Fruit fly (Drosophila melanogaster) whole organism, prepupa: ENCODE results near the gene bmm.

Experiments used
- Blimp-1 ChIP-seq: fragments of 200-800 bp; sonication (Bioruptor generic); optimal IDR thresholded peaks from 3 replicates; lab custom pipeline; 2017; ENCODE audit warnings: missing biosample characterization, missing genetic modification characterization, mild to moderate bottlenecking, moderate library complexity, missing genetic modification reagents
- CG10631 ChIP-seq: fragments of 200-800 bp; sonication (Bioruptor generic); optimal IDR thresholded peaks from 2 replicates; lab custom pipeline; 2016; ENCODE audit warnings: missing biosample characterization, missing genetic modification characterization
- CG10669 ChIP-seq: fragments of 200-800 bp; sonication (Bioruptor generic); optimal IDR thresholded peaks from 3 replicates; lab custom pipeline; 2018; ENCODE audit warnings: missing biosample characterization, mild to moderate bottlenecking, missing genetic modification characterization, moderate library complexity
- CG11294 ChIP-seq: fragments of 200-800 bp; sonication (Bioruptor generic); IDR thresholded peaks from 2 replicates; pipeline ENCODE4 v1.3.6; 2022; ENCODE audit warnings: missing biosample characterization, missing genetic modification characterization
- CG11762 ChIP-seq: fragments of 200-800 bp; sonication (Bioruptor generic); optimal IDR thresholded peaks from 3 replicates; lab custom pipeline; 2016; ENCODE audit warnings: missing biosample characterization, missing genetic modification characterization; ENCODE audit not compliant: insufficient read depth
- CG11902 ChIP-seq: fragments of 200-800 bp; sonication (Bioruptor generic); optimal IDR thresholded peaks from 3 replicates; lab custom pipeline; 2016; ENCODE audit warnings: missing biosample characterization, missing genetic modification characterization
- CG1621 ChIP-seq: fragments of 200-800 bp; sonication (Bioruptor generic); optimal IDR thresholded peaks from 3 replicates; lab custom pipeline; 2018; ENCODE audit warnings: missing biosample characterization, mild to moderate bottlenecking, missing genetic modification characterization
- CG16779 ChIP-seq: fragments of 200-800 bp; sonication (Bioruptor generic); optimal IDR thresholded peaks from 3 replicates; lab custom pipeline; 2017; ENCODE audit warnings: missing biosample characterization, mild to moderate bottlenecking, missing genetic modification characterization
- CG3032 ChIP-seq: fragments of 200-800 bp; optimal IDR thresholded peaks from 2 replicates; lab custom pipeline; 2019; ENCODE audit warnings: missing biosample characterization, mild to moderate bottlenecking, missing genetic modification characterization, moderate library complexity
- CG31627 ChIP-seq: fragments of 200-800 bp; sonication (Bioruptor generic); optimal IDR thresholded peaks from 3 replicates; lab custom pipeline; 2016; ENCODE audit warnings: missing biosample characterization, missing genetic modification characterization
- CG34406 ChIP-seq: fragments of 200-800 bp; sonication (Bioruptor generic); optimal IDR thresholded peaks from 3 replicates; lab custom pipeline; 2016; ENCODE audit warnings: missing biosample characterization, missing genetic modification characterization
- CG3919 ChIP-seq: fragments of 200-800 bp; sonication (Bioruptor generic); optimal IDR thresholded peaks from 3 replicates; lab custom pipeline; 2016; ENCODE audit warnings: missing biosample characterization, missing genetic modification characterization
- CG4318 ChIP-seq: fragments of 200-800 bp; sonication (Bioruptor generic); optimal IDR thresholded peaks from 3 replicates; lab custom pipeline; 2017; ENCODE audit warnings: missing biosample characterization, mild to moderate bottlenecking, missing genetic modification characterization
- CG6163 ChIP-seq: fragments of 200-800 bp; sonication (Bioruptor generic); IDR thresholded peaks from 3 replicates; pipeline ENCODE4 v1.3.6; 2022; ENCODE audit warnings: missing biosample characterization, missing genetic modification characterization
- CG6276 ChIP-seq: fragments of 200-800 bp; sonication (Bioruptor generic); optimal IDR thresholded peaks from 2 replicates; lab custom pipeline; 2017; ENCODE audit warnings: missing biosample characterization, mild to moderate bottlenecking, missing genetic modification characterization
- CG6808 ChIP-seq: fragments of 200-800 bp; sonication (Bioruptor generic); optimal IDR thresholded peaks from 3 replicates; lab custom pipeline; 2017; ENCODE audit warnings: missing biosample characterization, missing genetic modification characterization, mild to moderate bottlenecking, moderate library complexity, missing genetic modification reagents
- CG7368 ChIP-seq: fragments of 200-800 bp; sonication (Bioruptor generic); optimal IDR thresholded peaks from 3 replicates; lab custom pipeline; 2016; ENCODE audit warnings: missing biosample characterization, missing genetic modification characterization
- CG8119 ChIP-seq: fragments of 200-800 bp; sonication (Bioruptor generic); IDR thresholded peaks from 3 replicates; pipeline ENCODE4 v1.3.6; 2022; ENCODE audit warnings: missing biosample characterization, missing genetic modification characterization
- CG8319 ChIP-seq: fragments of 200-800 bp; sonication (Bioruptor generic); optimal IDR thresholded peaks from 3 replicates; lab custom pipeline; 2016; ENCODE audit warnings: missing biosample characterization, missing genetic modification characterization
- CG8632 ChIP-seq: fragments of 200-800 bp; sonication (Bioruptor generic); optimal IDR thresholded peaks from 3 replicates; lab custom pipeline; 2016; ENCODE audit warnings: missing biosample characterization, missing genetic modification characterization
- CG9139 ChIP-seq: fragments of 200-800 bp; sonication (Bioruptor generic); optimal IDR thresholded peaks from 3 replicates; lab custom pipeline; 2017; ENCODE audit warnings: missing biosample characterization, mild to moderate bottlenecking, missing genetic modification characterization
- Eip75B ChIP-seq: fragments of 200-800 bp; sonication (Bioruptor generic); optimal IDR thresholded peaks from 3 replicates; lab custom pipeline; 2016; ENCODE audit warnings: missing biosample characterization, missing genetic modification characterization
- Eip78C ChIP-seq: fragments of 200-800 bp; sonication (Bioruptor generic); peaks from one replicate; lab custom pipeline; 2016; ENCODE audit warnings: missing biosample characterization, missing genetic modification characterization
- Eip93F ChIP-seq: fragments of 200-800 bp; sonication (Bioruptor generic); optimal IDR thresholded peaks from 2 replicates; lab custom pipeline; 2016; ENCODE audit warnings: missing biosample characterization, mild to moderate bottlenecking, missing genetic modification characterization
- Ets21C ChIP-seq: fragments of 200-800 bp; sonication (Bioruptor generic); optimal IDR thresholded peaks from 3 replicates; lab custom pipeline; 2016; ENCODE audit warnings: missing biosample characterization, missing genetic modification characterization
- Hr38 ChIP-seq: sonication (Bioruptor generic); optimal IDR thresholded peaks from 2 replicates; lab custom pipeline; 2016; ENCODE audit warnings: missing biosample characterization, missing genetic modification characterization
- Hr39 ChIP-seq: fragments of 200-800 bp; sonication (Bioruptor generic); optimal IDR thresholded peaks from 2 replicates; lab custom pipeline; 2016; ENCODE audit warnings: missing biosample characterization, missing genetic modification characterization
- Hr4 ChIP-seq: fragments of 200-800 bp; sonication (Bioruptor generic); optimal IDR thresholded peaks from 3 replicates; lab custom pipeline; 2016; ENCODE audit warnings: missing biosample characterization, missing genetic modification characterization
- Lpt ChIP-seq: fragments of 200-800 bp; sonication (Bioruptor generic); optimal IDR thresholded peaks from 3 replicates; lab custom pipeline; 2016; ENCODE audit warnings: missing biosample characterization, missing genetic modification characterization
- Met ChIP-seq: fragments of 200-800 bp; sonication (Bioruptor generic); optimal IDR thresholded peaks from 3 replicates; lab custom pipeline; 2016; ENCODE audit warnings: missing biosample characterization, missing genetic modification characterization
- OdsH ChIP-seq: fragments of 200-800 bp; sonication (Bioruptor generic); optimal IDR thresholded peaks from 3 replicates; lab custom pipeline; 2016; ENCODE audit warnings: missing biosample characterization, missing genetic modification characterization
- Sox102F ChIP-seq: fragments of 200-800 bp; sonication (Bioruptor generic); optimal IDR thresholded peaks from 2 replicates; lab custom pipeline; 2016; ENCODE audit warnings: missing biosample characterization, mild to moderate bottlenecking, missing genetic modification characterization
- Sox14 ChIP-seq: fragments of 200-800 bp; sonication (Bioruptor generic); optimal IDR thresholded peaks from 3 replicates; lab custom pipeline; 2016; ENCODE audit warnings: missing biosample characterization, missing genetic modification characterization
- Sox15 ChIP-seq: fragments of 200-800 bp; sonication (Bioruptor generic); optimal IDR thresholded peaks from 3 replicates; lab custom pipeline; 2016; ENCODE audit warnings: missing biosample characterization, missing genetic modification characterization
- achi ChIP-seq: fragments of 200-800 bp; sonication (Bioruptor generic); optimal IDR thresholded peaks from 3 replicates; lab custom pipeline; 2016; ENCODE audit warnings: missing biosample characterization, missing genetic modification characterization
- acj6 ChIP-seq: fragments of 200-800 bp; sonication (Bioruptor generic); optimal IDR thresholded peaks from 3 replicates; lab custom pipeline; 2016; ENCODE audit warnings: missing biosample characterization, missing genetic modification characterization
- cyc ChIP-seq: fragments of 200-800 bp; sonication (Bioruptor generic); optimal IDR thresholded peaks from 3 replicates; lab custom pipeline; 2016; ENCODE audit warnings: missing biosample characterization, missing genetic modification characterization
- dac ChIP-seq: fragments of 200-800 bp; sonication (Bioruptor generic); optimal IDR thresholded peaks from 2 replicates; lab custom pipeline; 2017; ENCODE audit warnings: missing biosample characterization, mild to moderate bottlenecking, missing genetic modification characterization
- dsx ChIP-seq: fragments of 200-800 bp; optimal IDR thresholded peaks from 3 replicates; lab custom pipeline; 2019; ENCODE audit warnings: missing biosample characterization, mild to moderate bottlenecking, missing genetic modification characterization, moderate library complexity; ENCODE audit not compliant: poor library complexity, severe bottlenecking
- eg ChIP-seq: fragments of 200-800 bp; sonication (Bioruptor generic); IDR thresholded peaks from 3 replicates; pipeline ENCODE4 v1.3.6; 2022; ENCODE audit warnings: missing biosample characterization, missing genetic modification characterization
- esn ChIP-seq: fragments of 200-800 bp; sonication (Bioruptor generic); optimal IDR thresholded peaks from 2 replicates; lab custom pipeline; 2016; ENCODE audit warnings: missing biosample characterization, mild to moderate bottlenecking, missing genetic modification characterization, moderate library complexity
- fd59A ChIP-seq: fragments of 200-800 bp; sonication (Bioruptor generic); optimal IDR thresholded peaks from 2 replicates; lab custom pipeline; 2017; ENCODE audit warnings: missing biosample characterization, mild to moderate bottlenecking, missing genetic modification characterization, missing genetic modification reagents
- fd85E ChIP-seq: fragments of 200-800 bp; sonication (Bioruptor generic); optimal IDR thresholded peaks from 3 replicates; lab custom pipeline; 2016; ENCODE audit warnings: missing biosample characterization, missing genetic modification characterization
- fkh ChIP-seq: fragments of 200-800 bp; sonication (Bioruptor generic); optimal IDR thresholded peaks from 3 replicates; lab custom pipeline; 2017; ENCODE audit warnings: missing biosample characterization, mild to moderate bottlenecking, missing genetic modification characterization, moderate library complexity
- lz ChIP-seq: fragments of 200-800 bp; sonication (Bioruptor generic); optimal IDR thresholded peaks from 3 replicates; lab custom pipeline; 2016; ENCODE audit warnings: missing biosample characterization, missing genetic modification characterization
- net ChIP-seq: fragments of 200-800 bp; sonication (Bioruptor generic); optimal IDR thresholded peaks from 3 replicates; lab custom pipeline; 2016; ENCODE audit warnings: missing biosample characterization, missing genetic modification characterization
- pdm3 ChIP-seq: fragments of 200-800 bp; sonication (Bioruptor generic); optimal IDR thresholded peaks from 3 replicates; lab custom pipeline; 2016; ENCODE audit warnings: missing biosample characterization, missing genetic modification characterization
- salr ChIP-seq, 2 experiments: fragments of 200-800 bp; sonication (Bioruptor generic); optimal IDR thresholded peaks; 3 replicates each; lab custom pipeline; 2016 to 2018; ENCODE audit warnings: missing biosample characterization in 2 of 2, missing genetic modification characterization in 2 of 2, mild to moderate bottlenecking in 1 of 2
- ss ChIP-seq, 2 experiments: fragments of 200-800 bp; sonication (Bioruptor generic); optimal IDR thresholded peaks; 2 replicates in 1 of 2; 3 replicates in 1 of 2; lab custom pipeline; 2017 to 2018; ENCODE audit warnings: mild to moderate bottlenecking in 2 of 2, missing biosample characterization in 2 of 2, missing genetic modification characterization in 2 of 2, moderate library complexity in 1 of 2
- svp ChIP-seq: fragments of 200-800 bp; sonication (Bioruptor generic); peaks from one replicate; lab custom pipeline; 2016; ENCODE audit warnings: missing biosample characterization, missing genetic modification characterization

bmm gene

DNA sequence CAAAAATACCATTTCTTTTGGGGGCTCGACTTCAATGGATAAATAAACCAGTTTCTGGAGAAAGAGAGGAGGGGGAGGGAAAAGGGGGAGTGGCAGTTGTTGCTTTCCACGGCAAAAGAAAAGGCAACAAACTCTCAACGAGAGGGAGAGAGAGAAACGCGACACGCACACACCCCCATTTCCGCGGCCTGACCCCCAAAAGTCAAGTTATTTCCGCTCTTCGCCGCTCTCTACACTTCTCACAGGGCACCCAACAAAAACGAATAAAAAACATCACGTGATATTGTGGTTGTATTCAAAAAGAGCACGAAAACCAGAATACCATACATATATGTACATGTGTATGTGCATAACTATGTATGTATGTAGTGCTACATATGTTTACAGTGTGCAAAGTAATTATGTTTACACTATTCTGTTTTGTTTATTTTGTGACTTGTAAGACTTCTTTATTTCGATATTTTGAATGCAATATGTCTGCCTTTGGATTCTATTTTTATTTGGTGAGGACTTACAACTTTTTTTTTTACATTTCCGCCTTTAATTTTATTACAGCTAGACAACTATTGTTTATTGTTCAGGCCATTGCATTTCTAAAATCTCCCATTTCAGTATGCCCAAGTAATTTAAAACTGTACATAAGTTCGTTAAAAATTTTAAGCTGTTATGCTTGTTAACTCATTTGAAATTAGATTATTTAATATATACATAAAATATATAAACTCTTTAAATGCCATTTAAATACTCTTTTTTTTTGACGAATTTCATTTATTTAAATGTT lies 4.9 kb downstream of the bmm start:
- TF ChIP-seq CG6163 (GFP tag; lab: Robert Waterston, UW) (peak; percentile 80), dsx (peak; percentile 68), fkh (peak; percentile 88), Lpt (GFP tag; lab: Kevin White, UChicago) (peak; percentile 82), acj6 (GFP tag; lab: Kevin White, UChicago) (peak; percentile 63), CG34406 (GFP tag; lab: Kevin White, UChicago) (peak; percentile 72), Eip93F (GFP tag; lab: Kevin White, UChicago) (no peak), Hr4 (GFP tag; lab: Kevin White, UChicago) (peak; percentile 68), CG6276 (GFP tag; lab: Kevin White, UChicago) (peak; percentile 52), Met (GFP tag; lab: Kevin White, UChicago) (peak; percentile 61), Sox14 (GFP tag; lab: Kevin White, UChicago) (peak; percentile 54), CG8319 (peak; percentile 55), CG9139 (GFP tag; lab: Kevin White, UChicago) (peak; percentile 84), Hr38 (GFP tag; lab: Kevin White, UChicago) (no peak), eg (GFP tag; lab: Robert Waterston, UW) (peak; percentile 68), Sox15 (peak; percentile 53), CG3032 (peak; percentile 39), CG31627 (peak; percentile 57), CG1621 (tag; lab: Kevin White, UChicago) (peak; percentile 43), cyc (GFP tag; lab: Kevin White, UChicago) (peak; percentile 59), Hr39 (peak; percentile 56), CG10631 (GFP tag; lab: Kevin White, UChicago) (peak; percentile 66), dac (GFP tag; lab: Kevin White, UChicago) (no peak), fd59A (no peak), lz (GFP tag; lab: Kevin White, UChicago) (peak; percentile 52), esn (GFP tag; lab: Kevin White, UChicago) (peak; percentile 80), svp (GFP tag; lab: Kevin White, UChicago) (peak; percentile 89), CG11762 (GFP tag; lab: Kevin White, UChicago) (peak; percentile 53), Eip78C (GFP tag; lab: Kevin White, UChicago) (peak; percentile 87), CG11294 (GFP tag; lab: Robert Waterston, UW) (no peak), CG7368 (no peak), Ets21C (GFP tag; lab: Kevin White, UChicago) (peak; percentile 33), CG16779 (tag; lab: Kevin White, UChicago) (peak; percentile 59), achi (peak; percentile 53), CG4318 (GFP tag; lab: Kevin White, UChicago) (peak; percentile 13), CG11902 (GFP tag; lab: Kevin White, UChicago) (peak; percentile 53), CG8119 (GFP tag; lab: Robert Waterston, UW) (peak; percentile 55), salr (GFP tag; optimal IDR thresholded peaks at IDR 0.05; lab: Kevin White, UChicago) (peak; percentile 51 to 70), Blimp-1 (GFP tag; lab: Kevin White, UChicago) (peak; percentile 30), pdm3 (GFP tag; lab: Kevin White, UChicago) (peak; percentile 56), CG6808 (GFP tag; lab: Kevin White, UChicago) (peak; percentile 78), net (peak; percentile 56), CG3919 (GFP tag; lab: Kevin White, UChicago) (peak; percentile 67), CG10669 (GFP tag; lab: Kevin White, UChicago) (peak; percentile 43), ss (GFP tag; optimal IDR thresholded peaks at IDR 0.05; lab: Kevin White, UChicago) (peak; percentile 89 to 96), OdsH (GFP tag; lab: Kevin White, UChicago) (peak; percentile 63), Sox102F (GFP tag; lab: Kevin White, UChicago) (peak; percentile 38), Eip75B (GFP tag; lab: Kevin White, UChicago) (peak; percentile 62), fd85E (GFP tag; lab: Kevin White, UChicago) (peak; percentile 19), CG8632 (peak; percentile 75)
